Fruit fly (Drosophila melanogaster): ENCODE results near the gene CG15172.

The CG15172 gene

DNA sequence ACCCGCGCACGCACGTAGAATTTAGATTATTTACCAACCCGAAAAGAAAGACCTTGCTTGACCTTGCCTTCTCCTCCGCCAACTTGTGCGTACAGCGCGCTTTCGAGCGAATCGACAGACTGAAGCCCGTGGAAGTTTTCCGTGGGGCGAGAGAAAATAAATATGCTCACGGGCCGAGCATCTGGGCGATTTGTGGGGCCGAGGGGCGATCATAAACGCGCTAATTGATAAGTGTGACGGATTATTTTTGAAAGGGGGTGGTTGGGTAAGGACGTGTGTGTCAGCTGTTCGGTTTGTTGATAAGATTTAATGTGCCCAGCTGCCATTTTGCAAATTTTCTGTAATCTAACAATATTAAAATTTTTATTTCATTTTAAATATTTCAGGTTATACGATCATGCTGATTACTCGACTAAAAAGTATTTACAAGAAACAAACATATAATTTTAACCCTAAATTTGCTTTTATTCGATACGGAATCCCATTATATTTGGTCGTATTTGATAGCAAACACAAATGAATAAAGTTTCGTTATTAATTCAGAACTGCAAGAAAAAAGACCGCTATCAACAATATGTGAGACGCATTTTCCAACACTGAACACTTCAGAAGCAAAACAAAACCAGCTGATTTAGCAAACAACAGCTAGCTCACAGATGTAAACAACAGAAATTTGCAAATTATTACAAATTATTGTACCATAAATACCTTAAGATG is 48.0 kb upstream of the CG15172 start, which contains the start of the genes L2HGDH and CG10431 (continued):
- peak; percentile 60 for TF ChIP-seq Fer2 (tag; optimal IDR thresholded peaks at IDR 0.05)
- no peak for TF ChIP-seq CG5245 (GFP tag; optimal IDR thresholded peaks at IDR 0.05)
- TF ChIP-seq Hand (GFP tag; optimal IDR thresholded peaks at IDR 0.05), result peak; percentile 48
- TF ChIP-seq row (GFP tag; IDR thresholded peaks at IDR 0.05), result peak; percentile 77
- peak; percentile 79 for TF ChIP-seq CoRest (tag; optimal IDR thresholded peaks at IDR 0.05)
- TF ChIP-seq Mes4 (GFP tag; optimal IDR thresholded peaks at IDR 0.05), result no peak
- TF ChIP-seq Dp (GFP tag; optimal IDR thresholded peaks at IDR 0.05), result peak; percentile 44
- TF ChIP-seq CG31224 (GFP tag; IDR thresholded peaks at IDR 0.05), result no peak
- TF ChIP-seq cwo (GFP tag; optimal IDR thresholded peaks at IDR 0.05), result peak; percentile 78
- TF ChIP-seq CG13894 (tag; optimal IDR thresholded peaks at IDR 0.05), result peak; percentile 67
- TF ChIP-seq CG15696 (tag; optimal IDR thresholded peaks at IDR 0.05), result peak; percentile 36
- no peak for TF ChIP-seq zen2 (GFP tag; IDR thresholded peaks at IDR 0.05; ENCODE audit: partially characterized antibody)
- TF ChIP-seq YL-1 (GFP tag; optimal IDR thresholded peaks at IDR 0.05), result peak; percentile 52
- TF ChIP-seq org-1 (GFP tag; optimal IDR thresholded peaks at IDR 0.05), result peak; percentile 1
- TF ChIP-seq CG7928 (GFP tag; optimal IDR thresholded peaks at IDR 0.05), result peak; percentile 2
- TF ChIP-seq BtbVII (GFP tag; optimal IDR thresholded peaks at IDR 0.05), result peak; percentile 67
- peak; percentile 65 for TF ChIP-seq CG12299 (tag; optimal IDR thresholded peaks at IDR 0.05)
- peak; percentile 83 for TF ChIP-seq bigmax (GFP tag; optimal IDR thresholded peaks at IDR 0.05)
- no peak for TF ChIP-seq TFAM (GFP tag; optimal IDR thresholded peaks at IDR 0.05)
- peak; percentile 84 for TF ChIP-seq stwl (tag; optimal IDR thresholded peaks at IDR 0.05)
- TF ChIP-seq ato (GFP tag; IDR thresholded peaks at IDR 0.05; ENCODE audit: partially characterized antibody), result no peak
- TF ChIP-seq CG11398 (GFP tag; optimal IDR thresholded peaks at IDR 0.05), result no peak
- 0 out of 2 replicates have a peak, but pooled peaks have one; percentile 19 for TF ChIP-seq CG4360 (GFP tag; IDR thresholded peaks at IDR 0.05)
- peak; percentile 37; the same call in 1 of the 2 replicates for TF ChIP-seq amos (GFP tag; IDR thresholded peaks at IDR 0.05; ENCODE audit: partially characterized antibody)
- no peak for TF ChIP-seq HmgD (GFP tag; optimal IDR thresholded peaks at IDR 0.05)
- no peak for TF ChIP-seq prd (optimal IDR thresholded peaks at IDR 0.05)
- TF ChIP-seq prd (GFP tag; IDR thresholded peaks at IDR 0.05), result 0 out of 3 replicates have a peak, but pooled peaks have one; percentile 9
- TF ChIP-seq CG10366 (GFP tag; IDR thresholded peaks at IDR 0.05), result no peak
- peak; percentile 61 for TF ChIP-seq Hmx (GFP tag; optimal IDR thresholded peaks at IDR 0.05)
- 0 out of 3 replicates have a peak, but pooled peaks have one; percentile 32 for TF ChIP-seq zfh1 (GFP tag; IDR thresholded peaks at IDR 0.05)
- no peak for TF ChIP-seq CG7372 (GFP tag; IDR thresholded peaks at IDR 0.05)
- TF ChIP-seq nau (GFP tag; optimal IDR thresholded peaks at IDR 0.05), result no peak
- TF ChIP-seq Vsx1 (GFP tag; optimal IDR thresholded peaks at IDR 0.05), result peak; percentile 72
- no peak for TF ChIP-seq luna (GFP tag; optimal IDR thresholded peaks at IDR 0.05)
- TF ChIP-seq CG4328 (GFP tag; optimal IDR thresholded peaks at IDR 0.05), result peak; percentile 56
- TF ChIP-seq CG10274 (GFP tag; optimal IDR thresholded peaks at IDR 0.05), result no peak
- peak; percentile 57 for TF ChIP-seq NfI (GFP tag; optimal IDR thresholded peaks at IDR 0.05)
- TF ChIP-seq CG2678 (tag; optimal IDR thresholded peaks at IDR 0.05), result peak; percentile 75
- TF ChIP-seq H2.0 (GFP tag; IDR thresholded peaks at IDR 0.05), result no peak
- TF ChIP-seq CG18619 (GFP tag; optimal IDR thresholded peaks at IDR 0.05), result peak; percentile 10
- TF ChIP-seq Mrtf (GFP tag; IDR thresholded peaks at IDR 0.05), result no peak
- TF ChIP-seq Jarid2 (GFP tag; optimal IDR thresholded peaks at IDR 0.05), result peak; percentile 57
- peak; percentile 54 for TF ChIP-seq CG4854 (GFP tag; optimal IDR thresholded peaks at IDR 0.05)
- TF ChIP-seq unc-4 (GFP tag; IDR thresholded peaks at IDR 0.05; ENCODE audit: partially characterized antibody), result 0 out of 2 replicates have a peak, but pooled peaks have one; percentile 17
- TF ChIP-seq CG14050 (GFP tag; IDR thresholded peaks at IDR 0.05), result no peak
- peak; percentile 34 for TF ChIP-seq CG9817 (tag; optimal IDR thresholded peaks at IDR 0.05)
- peak; percentile 60 for TF ChIP-seq Chrac-16 (GFP tag; optimal IDR thresholded peaks at IDR 0.05)
- no peak for TF ChIP-seq Tbp (GFP tag; optimal IDR thresholded peaks at IDR 0.05)
- TF ChIP-seq Atf-2 (GFP tag; optimal IDR thresholded peaks at IDR 0.05), result no peak
